3 fruit fly cellular contexts compared by ENCODE assay signal in the genomic region with DNA sequence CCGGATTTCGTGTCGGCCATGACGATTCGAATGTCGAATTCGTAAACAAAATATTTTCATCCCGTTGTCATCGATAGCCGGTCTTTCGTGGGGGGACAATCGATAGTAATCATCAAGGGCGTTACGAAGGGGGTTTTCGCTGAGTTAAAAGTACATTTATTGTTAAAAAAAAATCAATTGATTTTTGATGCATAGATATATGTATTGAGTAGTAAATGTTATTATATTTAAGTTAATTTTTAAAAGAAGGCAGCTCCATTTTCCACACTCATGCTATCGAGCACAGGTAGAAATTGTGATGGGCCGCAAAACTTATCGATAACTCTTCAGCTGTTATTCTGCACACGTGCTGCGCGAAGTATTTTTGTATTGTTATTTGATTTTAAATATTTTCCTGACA.
TF ChIP-seq lines count a peak whose summit lies in the region.

A gene (minus strand): TSS at position 51 of the 400 bp plus-strand sequence.
A gene (plus strand): TSS at position 314 of the 400 bp plus-strand sequence.

TF ChIP-seq in whole organism, adult, 20 proteins besides CTCF, POLR2A, EP300 and RAD21 (continued from another document):
- no peak for TF ChIP-seq kay (GFP tag; lab: Kevin White, UChicago; ENCODE audit: borderline replicate concordance)
- TF ChIP-seq CG14711 (tag; optimal IDR thresholded peaks at IDR 0.05; lab: Kevin White, UChicago): peak; percentile 92
- TF ChIP-seq tj (GFP tag; optimal IDR thresholded peaks at IDR 0.05; lab: Kevin White, UChicago): peak; percentile 75

TF ChIP-seq in whole organism, embryonic, 481 proteins besides CTCF, POLR2A, EP300 and RAD21 (continued from another document and continues in another):
- TF ChIP-seq wdn (GFP tag; IDR thresholded peaks at IDR 0.05; lab: Robert Waterston, UW) (peak; percentile 68), Sin3A (optimal IDR thresholded peaks at IDR 0.05; lab: Kevin White, UChicago) (peak; percentile 92), Lpt (GFP tag; optimal IDR thresholded peaks at IDR 0.05; lab: Kevin White, UChicago) (no peak), fu2 (GFP tag; optimal IDR thresholded peaks at IDR 0.05; lab: Kevin White, UChicago) (peak; percentile 52), CG6689 (GFP tag; IDR thresholded peaks at IDR 0.05; lab: Robert Waterston, UW) (peak; percentile 74), dmrt11E (tag; optimal IDR thresholded peaks at IDR 0.05; lab: Kevin White, UChicago) (peak; percentile 36), tna (GFP tag; IDR thresholded peaks at IDR 0.05; lab: Robert Waterston, UW; ENCODE audit: partially characterized antibody) (peak; percentile 84), sima (GFP tag; optimal IDR thresholded peaks at IDR 0.05; lab: Kevin White, UChicago) (no peak), CG17612 (GFP tag; IDR thresholded peaks at IDR 0.05; lab: Robert Waterston, UW) (peak; percentile 83), CG3065 (GFP tag; optimal IDR thresholded peaks at IDR 0.05; lab: Kevin White, UChicago) (peak; percentile 7), pum (GFP tag; optimal IDR thresholded peaks at IDR 0.05; lab: Kevin White, UChicago) (peak; percentile 48), wek (GFP tag; optimal IDR thresholded peaks at IDR 0.05; lab: Kevin White, UChicago) (peak; percentile 84), Rx (GFP tag; IDR thresholded peaks at IDR 0.05; lab: Robert Waterston, UW) (peak; percentile 90), CG12744 (GFP tag; optimal IDR thresholded peaks at IDR 0.05; lab: Kevin White, UChicago) (peak; percentile 39), gt (GFP tag; IDR thresholded peaks at IDR 0.05; lab: Robert Waterston, UW) (peak; percentile 38; the same call in 1 of the 2 replicates), trh (GFP tag; optimal IDR thresholded peaks at IDR 0.05; lab: Kevin White, UChicago) (peak; percentile 24), CG18476 (GFP tag; optimal IDR thresholded peaks at IDR 0.05; lab: Kevin White, UChicago) (peak; percentile 35), psq (GFP tag; optimal IDR thresholded peaks at IDR 0.05; lab: Kevin White, UChicago) (peak; percentile 44), CG3838 (GFP tag; optimal IDR thresholded peaks at IDR 0.05; lab: Kevin White, UChicago) (peak; percentile 47), CG10565 (GFP tag; optimal IDR thresholded peaks at IDR 0.05; lab: Kevin White, UChicago) (no peak), BEAF-32 (GFP tag; optimal IDR thresholded peaks at IDR 0.05; lab: Kevin White, UChicago) (peak; percentile 97), Abd-B (GFP tag; optimal IDR thresholded peaks at IDR 0.05; lab: Kevin White, UChicago) (no peak), CG12155 (GFP tag; optimal IDR thresholded peaks at IDR 0.05; lab: Kevin White, UChicago) (peak; percentile 82), CG12104 (GFP tag; optimal IDR thresholded peaks at IDR 0.05; lab: Kevin White, UChicago) (peak; percentile 70), CG1024 (GFP tag; IDR thresholded peaks at IDR 0.05; lab: Robert Waterston, UW) (peak; percentile 34; the same call in 1 of the 2 replicates), eve (GFP tag; optimal IDR thresholded peaks at IDR 0.05; lab: Kevin White, UChicago) (no peak), CG13775 (GFP tag; optimal IDR thresholded peaks at IDR 0.05; lab: Kevin White, UChicago) (peak; percentile 89), trem (tag; optimal IDR thresholded peaks at IDR 0.05; lab: Kevin White, UChicago) (peak; percentile 93), sim (GFP tag; IDR thresholded peaks at IDR 0.05; lab: Robert Waterston, UW) (peak; percentile 46; the same call in 1 of the 2 replicates), CG15479 (GFP tag; optimal IDR thresholded peaks at IDR 0.05; lab: Kevin White, UChicago) (no peak), H2.0 (GFP tag; IDR thresholded peaks at IDR 0.05; lab: Robert Waterston, UW) (peak; percentile 72), CG7271 (tag; optimal IDR thresholded peaks at IDR 0.05; lab: Kevin White, UChicago) (no peak), CG11247 (GFP tag; IDR thresholded peaks at IDR 0.05; lab: Robert Waterston, UW) (peak; percentile 95), luna (GFP tag; optimal IDR thresholded peaks at IDR 0.05; lab: Kevin White, UChicago) (peak; percentile 20), nerfin-1 (tag; optimal IDR thresholded peaks at IDR 0.05; lab: Kevin White, UChicago) (peak; percentile 60), CG2129 (GFP tag; IDR thresholded peaks at IDR 0.05; lab: Robert Waterston, UW; ENCODE audit: partially characterized antibody) (peak; percentile 90), GATAe (GFP tag; conservative IDR thresholded peaks at IDR 0.05; lab: Robert Waterston, UW) (peak; percentile 81), Gug (GFP tag; IDR thresholded peaks at IDR 0.05; lab: Robert Waterston, UW) (peak; percentile 89), Dad (GFP tag; optimal IDR thresholded peaks at IDR 0.05; lab: Kevin White, UChicago) (peak; percentile 61), Med (GFP tag; lab: Kevin White, UChicago) (peak; percentile 91), Taf1 (GFP tag; IDR thresholded peaks at IDR 0.05; lab: Robert Waterston, UW) (peak; percentile 84), NK7.1 (GFP tag; optimal IDR thresholded peaks at IDR 0.05; lab: Kevin White, UChicago) (peak; percentile 55), CG32772 (GFP tag; IDR thresholded peaks at IDR 0.05; lab: Robert Waterston, UW) (peak; percentile 97), Ets97D (GFP tag; optimal IDR thresholded peaks at IDR 0.05; lab: Kevin White, UChicago) (peak; percentile 64), CG30403 (GFP tag; optimal IDR thresholded peaks at IDR 0.05; lab: Kevin White, UChicago) (peak; percentile 87), tin (GFP tag; optimal IDR thresholded peaks at IDR 0.05; lab: Kevin White, UChicago) (peak; percentile 80), CG31365 (tag; optimal IDR thresholded peaks at IDR 0.05; lab: Kevin White, UChicago) (no peak), CG14710 (tag; optimal IDR thresholded peaks at IDR 0.05; lab: Kevin White, UChicago) (peak; percentile 76), sob (GFP tag; IDR thresholded peaks at IDR 0.05; lab: Robert Waterston, UW) (peak; percentile 99), gem (tag; optimal IDR thresholded peaks at IDR 0.05; lab: Kevin White, UChicago) (no peak), CG13287 (GFP tag; IDR thresholded peaks at IDR 0.05; lab: Robert Waterston, UW; ENCODE audit: partially characterized antibody) (peak; percentile 97), MESR4 (GFP tag; optimal IDR thresholded peaks at IDR 0.05; lab: Kevin White, UChicago) (no peak), CG10462 (GFP tag; optimal IDR thresholded peaks at IDR 0.05; lab: Kevin White, UChicago) (peak; percentile 34), Stat92E (GFP tag; optimal IDR thresholded peaks at IDR 0.05; lab: Kevin White, UChicago) (peak in 1 of 3 experiments; percentile 41), HLH54F (GFP tag; optimal IDR thresholded peaks at IDR 0.05; lab: Kevin White, UChicago) (peak; percentile 81), sisA (GFP tag; IDR thresholded peaks at IDR 0.05; lab: Robert Waterston, UW) (peak; percentile 76), CG10654 (GFP tag; optimal IDR thresholded peaks at IDR 0.05; lab: Kevin White, UChicago) (peak; percentile 72), H15 (GFP tag; IDR thresholded peaks at IDR 0.05; lab: Robert Waterston, UW) (peak; percentile 95), CG1647 (GFP tag; optimal IDR thresholded peaks at IDR 0.05; lab: Kevin White, UChicago) (peak; percentile 42), Ets65A (GFP tag; lab: Kevin White, UChicago) (peak; percentile 93), CG8281 (tag; optimal IDR thresholded peaks at IDR 0.05; lab: Kevin White, UChicago) (no peak)

TF ChIP-seq in whole organism, prepupa, 60 proteins besides CTCF, POLR2A, EP300 and RAD21 (continued from another document):
- TF ChIP-seq net (GFP tag; optimal IDR thresholded peaks at IDR 0.05; lab: Kevin White, UChicago) (no peak), Eip78C (GFP tag; lab: Kevin White, UChicago) (no peak), CG6854 (GFP tag; optimal IDR thresholded peaks at IDR 0.05; lab: Kevin White, UChicago) (no peak), CG6792 (GFP tag; optimal IDR thresholded peaks at IDR 0.05; lab: Kevin White, UChicago) (no peak), CG11294 (GFP tag; IDR thresholded peaks at IDR 0.05; lab: Robert Waterston, UW) (peak; percentile 87), CG16779 (tag; optimal IDR thresholded peaks at IDR 0.05; lab: Kevin White, UChicago) (no peak), CG11762 (GFP tag; optimal IDR thresholded peaks at IDR 0.05; lab: Kevin White, UChicago; ENCODE audit: insufficient read depth) (peak; percentile 64), topi (GFP tag; optimal IDR thresholded peaks at IDR 0.05; lab: Kevin White, UChicago) (no peak), CG9139 (GFP tag; optimal IDR thresholded peaks at IDR 0.05; lab: Kevin White, UChicago) (no peak), fd85E (GFP tag; optimal IDR thresholded peaks at IDR 0.05; lab: Kevin White, UChicago) (no peak), Hr38 (GFP tag; optimal IDR thresholded peaks at IDR 0.05; lab: Kevin White, UChicago) (peak; percentile 70), CG31627 (GFP tag; optimal IDR thresholded peaks at IDR 0.05; lab: Kevin White, UChicago) (peak; percentile 82), Met (GFP tag; optimal IDR thresholded peaks at IDR 0.05; lab: Kevin White, UChicago) (no peak), esn (GFP tag; optimal IDR thresholded peaks at IDR 0.05; lab: Kevin White, UChicago) (peak; percentile 85), CG15336 (GFP tag; IDR thresholded peaks at IDR 0.05; lab: Robert Waterston, UW) (peak; percentile 50), CG10631 (GFP tag; optimal IDR thresholded peaks at IDR 0.05; lab: Kevin White, UChicago) (no peak), fd59A (GFP tag; optimal IDR thresholded peaks at IDR 0.05; lab: Kevin White, UChicago) (peak; percentile 13)
TF ChIP-seq in whole organism, prepupa: peak in this region for 16.
